Worm (Caenorhabditis elegans) whole organism, mixed stage, embryonic: ENCODE data around the gene mmaa-1.

Experiments used
- flh-1 ChIP-seq: fragments of 200-800 bp; sonication (Bioruptor generic); optimal IDR thresholded peaks from 2 replicates; lab custom pipeline; 2018; ENCODE audit warnings: mild to moderate bottlenecking, missing genetic modification characterization, moderate library complexity, missing compliant biosample characterization
- mab-5 ChIP-seq: fragments of 150-350 bp; optimal IDR thresholded peaks from 2 replicates; lab custom pipeline; 2014; ENCODE audit warnings: missing biosample characterization, missing genetic modification characterization
- nhr-28 ChIP-seq: fragments of 150-350 bp; optimal IDR thresholded peaks from 2 replicates; lab custom pipeline; 2014; ENCODE audit warnings: missing biosample characterization, missing genetic modification characterization
- pha-4 ChIP-seq: fragments of 150-350 bp; optimal IDR thresholded peaks from 2 replicates; lab custom pipeline; 2018; ENCODE audit warnings: missing biosample characterization, missing genetic modification reagents, missing genetic modification characterization

DNA sequence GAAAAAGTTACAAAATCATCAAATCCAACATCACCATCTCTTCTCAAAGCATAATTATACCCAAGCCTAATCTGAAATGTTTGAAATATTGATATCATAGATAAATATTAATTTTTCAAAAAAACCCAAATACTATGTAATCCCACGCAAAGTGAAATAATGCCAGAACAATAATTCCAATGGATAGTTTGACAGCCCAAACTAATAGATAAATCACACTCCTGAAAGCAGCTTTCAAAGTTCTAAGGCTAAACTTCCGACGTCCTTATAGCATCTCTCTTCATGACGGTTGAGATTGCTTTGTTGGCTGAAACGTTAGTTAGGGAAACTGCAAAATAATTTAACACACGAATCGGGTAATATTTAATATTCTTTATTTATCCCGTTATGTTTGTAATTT is 1.7 kb downstream of the mmaa-1 start:
- no peak for TF ChIP-seq nhr-28 (tag; lab: Kevin White, UChicago)
- TF ChIP-seq mab-5 (tag; lab: Kevin White, UChicago): no peak
- no peak for TF ChIP-seq pha-4 (tag; lab: Kevin White, UChicago)
- no peak for TF ChIP-seq flh-1 (GFP tag; lab: Kevin White, UChicago)
